Fruit fly (Drosophila melanogaster) S2 (cell line): Measurements from ENCODE around the gene Cnep1r2.

Source experiments
- CG8478 ChIP-seq: fragments of >200 bp; optimal IDR thresholded peaks from 2 replicates; lab custom pipeline; 2018
- CTCF ChIP-seq, 2 experiments: fragments of >200 bp; optimal IDR thresholded peaks; 2 replicates each; lab custom pipeline; 2018

Cnep1r2 gene

dm6 chr3L:10669592-10670400, 31.9 kb downstream of the Cnep1r2 start:
- TF ChIP-seq CTCF (optimal IDR thresholded peaks at IDR 0.05; lab: Kevin White, UChicago) (no peak), CG8478 (lab: Kevin White, UChicago) (no peak)

- TF ChIP-seq CG8478 (lab: Kevin White, UChicago) (no peak), CTCF (optimal IDR thresholded peaks at IDR 0.05; lab: Kevin White, UChicago) (no peak)
Observed at dm6 chr3L:10672540-10672939, 34.6 kb downstream of the Cnep1r2 start.

- TF ChIP-seq CTCF (optimal IDR thresholded peaks at IDR 0.05; lab: Kevin White, UChicago) (no peak), CG8478 (lab: Kevin White, UChicago) (no peak)
Observed at dm6 chr3L:10674145-10674547, 36.2 kb downstream of the Cnep1r2 start.

dm6 chr3L:10674940-10675339, 37.0 kb downstream of the Cnep1r2 start:
- TF ChIP-seq CG8478 (lab: Kevin White, UChicago), result no peak
- TF ChIP-seq CTCF (optimal IDR thresholded peaks at IDR 0.05; lab: Kevin White, UChicago), result no peak

dm6 chr3L:10675635-10676393, 37.9 kb downstream of the Cnep1r2 start:
- no peak for TF ChIP-seq CG8478 (lab: Kevin White, UChicago)
- TF ChIP-seq CTCF (optimal IDR thresholded peaks at IDR 0.05; lab: Kevin White, UChicago), result no peak

dm6 chr3L:10677816-10678215, 39.9 kb downstream of the Cnep1r2 start:
- TF ChIP-seq CG8478 (lab: Kevin White, UChicago) (no peak), CTCF (optimal IDR thresholded peaks at IDR 0.05; lab: Kevin White, UChicago) (no peak)

- TF ChIP-seq CG8478 (lab: Kevin White, UChicago), result no peak
- no peak for TF ChIP-seq CTCF (optimal IDR thresholded peaks at IDR 0.05; lab: Kevin White, UChicago)
Observed at dm6 chr3L:10678545-10679067, 40.7 kb downstream of the Cnep1r2 start.

- TF ChIP-seq CG8478 (lab: Kevin White, UChicago), result no peak
- TF ChIP-seq CTCF (optimal IDR thresholded peaks at IDR 0.05; lab: Kevin White, UChicago), result no peak
Observed at dm6 chr3L:10679711-10680154, 41.8 kb downstream of the Cnep1r2 start.

- TF ChIP-seq CTCF (optimal IDR thresholded peaks at IDR 0.05; lab: Kevin White, UChicago), result no peak
- no peak for TF ChIP-seq CG8478 (lab: Kevin White, UChicago)
Observed at dm6 chr3L:10680177-10680576, 42.2 kb downstream of the Cnep1r2 start.

dm6 chr3L:10680728-10681306, 42.9 kb downstream of the Cnep1r2 start:
- TF ChIP-seq CG8478 (lab: Kevin White, UChicago) (no peak), CTCF (optimal IDR thresholded peaks at IDR 0.05; lab: Kevin White, UChicago) (no peak)

dm6 chr3L:10681814-10682213, 43.9 kb downstream of the Cnep1r2 start:
- TF ChIP-seq CTCF (optimal IDR thresholded peaks at IDR 0.05; lab: Kevin White, UChicago) (no peak), CG8478 (lab: Kevin White, UChicago) (no peak)

- TF ChIP-seq CG8478 (lab: Kevin White, UChicago) (no peak), CTCF (optimal IDR thresholded peaks at IDR 0.05; lab: Kevin White, UChicago) (no peak)
Observed at dm6 chr3L:10682725-10683367, 44.9 kb downstream of the Cnep1r2 start.

dm6 chr3L:10683899-10684340, 46.0 kb downstream of the Cnep1r2 start:
- TF ChIP-seq CTCF (optimal IDR thresholded peaks at IDR 0.05; lab: Kevin White, UChicago) (no peak), CG8478 (lab: Kevin White, UChicago) (no peak)

dm6 chr3L:10684492-10684891, 46.5 kb downstream of the Cnep1r2 start:
- TF ChIP-seq CG8478 (lab: Kevin White, UChicago) (no peak), CTCF (optimal IDR thresholded peaks at IDR 0.05; lab: Kevin White, UChicago) (no peak)
